Fruit fly (Drosophila melanogaster) whole organism, pupa: Measurements from ENCODE around the gene CG34043.
A peak's percentile ranks its signal among the peaks of the same experiment; 100 is the strongest.

Experiments used
- CG10348 ChIP-seq: fragments of 200-800 bp; sonication (Bioruptor generic); IDR thresholded peaks from 2 replicates; pipeline ENCODE4 v1.3.6; 2022; ENCODE audit warnings: missing biosample characterization, missing genetic modification characterization
- CG12605 ChIP-seq: fragments of 200-800 bp; sonication (Bioruptor generic); IDR thresholded peaks from 2 replicates; pipeline ENCODE4 v1.3.6; 2022; ENCODE audit warnings: missing biosample characterization, missing genetic modification characterization
- CG13204 ChIP-seq: fragments of 200-800 bp; sonication (Bioruptor generic); optimal IDR thresholded peaks from 2 replicates; lab custom pipeline; 2018; ENCODE audit warnings: missing biosample characterization, mild to moderate bottlenecking, missing genetic modification characterization, moderate library complexity
- CG14655 ChIP-seq: fragments of 200-800 bp; sonication (Bioruptor generic); optimal IDR thresholded peaks from 3 replicates; lab custom pipeline; 2017; ENCODE audit warnings: mild to moderate bottlenecking, missing biosample characterization, missing genetic modification reagents, missing genetic modification characterization
- CG15710 ChIP-seq: fragments of 200-800 bp; sonication (Bioruptor generic); optimal IDR thresholded peaks from 2 replicates; lab custom pipeline; 2018; ENCODE audit warnings: missing biosample characterization, mild to moderate bottlenecking, missing genetic modification characterization, moderate library complexity
- CG17806 ChIP-seq: fragments of 200-800 bp; sonication (Bioruptor generic); optimal IDR thresholded peaks from 2 replicates; lab custom pipeline; 2018; ENCODE audit warnings: missing biosample characterization, mild to moderate bottlenecking, missing genetic modification characterization, moderate library complexity
- CG32121 ChIP-seq: fragments of 200-800 bp; sonication (Bioruptor generic); IDR thresholded peaks from 2 replicates; pipeline ENCODE4 v1.3.6; 2022; ENCODE audit warnings: missing biosample characterization, missing genetic modification characterization
- CG34367 ChIP-seq: fragments of 200-800 bp; sonication (Bioruptor generic); optimal IDR thresholded peaks from 2 replicates; lab custom pipeline; 2018; ENCODE audit warnings: missing biosample characterization, mild to moderate bottlenecking, missing genetic modification characterization
- CG4496 ChIP-seq: fragments of 200-800 bp; sonication (Bioruptor generic); IDR thresholded peaks from 3 replicates; pipeline ENCODE4 v1.3.6; 2022; ENCODE audit warnings: missing biosample characterization, missing genetic modification characterization
- CG8159 ChIP-seq: fragments of 200-800 bp; sonication (Bioruptor generic); optimal IDR thresholded peaks from 3 replicates; lab custom pipeline; 2018; ENCODE audit warnings: missing biosample characterization, mild to moderate bottlenecking, missing genetic modification characterization, moderate library complexity
- CG8301 ChIP-seq: fragments of 200-800 bp; sonication (Bioruptor generic); optimal IDR thresholded peaks from 2 replicates; lab custom pipeline; 2018; ENCODE audit warnings: missing biosample characterization, mild to moderate bottlenecking, missing genetic modification characterization
- CG9948 ChIP-seq: fragments of 200-800 bp; sonication (Bioruptor generic); optimal IDR thresholded peaks from 2 replicates; lab custom pipeline; 2018; ENCODE audit warnings: missing biosample characterization, mild to moderate bottlenecking, missing genetic modification characterization, moderate library complexity
- D1 ChIP-seq: fragments of 200-800 bp; sonication (Bioruptor generic); optimal IDR thresholded peaks from 2 replicates; lab custom pipeline; 2018; ENCODE audit warnings: missing biosample characterization, mild to moderate bottlenecking, missing genetic modification characterization, moderate library complexity
- EcR ChIP-seq: fragments of 200-800 bp; sonication (Bioruptor generic); optimal IDR thresholded peaks from 3 replicates; lab custom pipeline; 2019; ENCODE audit warnings: missing biosample characterization, missing genetic modification characterization, mild to moderate bottlenecking, moderate library complexity, missing genetic modification reagents
- Ets98B ChIP-seq: fragments of 200-800 bp; sonication (Bioruptor generic); IDR thresholded peaks from 2 replicates; pipeline ENCODE4 v1.3.6; 2022; ENCODE audit warnings: missing biosample characterization, missing genetic modification characterization
- Pif1A ChIP-seq: fragments of 200-800 bp; sonication (Bioruptor generic); optimal IDR thresholded peaks from 3 replicates; lab custom pipeline; 2016; ENCODE audit warnings: missing biosample characterization, missing genetic modification characterization
- Pif1B ChIP-seq: fragments of 200-800 bp; sonication (Bioruptor generic); optimal IDR thresholded peaks from 3 replicates; lab custom pipeline; 2016; ENCODE audit warnings: missing biosample characterization, missing genetic modification characterization
- Snoo ChIP-seq: fragments of 200-800 bp; sonication (Bioruptor generic); optimal IDR thresholded peaks from 3 replicates; lab custom pipeline; 2017; ENCODE audit warnings: missing biosample characterization, mild to moderate bottlenecking, missing genetic modification characterization, inconsistent platforms
- fd96Ca ChIP-seq: fragments of 200-800 bp; sonication (Bioruptor generic); IDR thresholded peaks from 3 replicates; pipeline ENCODE4 v1.3.6; 2022; ENCODE audit warnings: missing biosample characterization, missing genetic modification characterization
- gl ChIP-seq: fragments of 200-800 bp; sonication (Bioruptor generic); optimal IDR thresholded peaks from 2 replicates; lab custom pipeline; 2018; ENCODE audit warnings: missing biosample characterization, mild to moderate bottlenecking, missing genetic modification characterization
- rn ChIP-seq: fragments of 200-800 bp; sonication (Bioruptor generic); IDR thresholded peaks from 2 replicates; pipeline ENCODE4 v1.3.6; 2022; ENCODE audit warnings: missing biosample characterization, missing genetic modification characterization

Gene CG34043

DNA sequence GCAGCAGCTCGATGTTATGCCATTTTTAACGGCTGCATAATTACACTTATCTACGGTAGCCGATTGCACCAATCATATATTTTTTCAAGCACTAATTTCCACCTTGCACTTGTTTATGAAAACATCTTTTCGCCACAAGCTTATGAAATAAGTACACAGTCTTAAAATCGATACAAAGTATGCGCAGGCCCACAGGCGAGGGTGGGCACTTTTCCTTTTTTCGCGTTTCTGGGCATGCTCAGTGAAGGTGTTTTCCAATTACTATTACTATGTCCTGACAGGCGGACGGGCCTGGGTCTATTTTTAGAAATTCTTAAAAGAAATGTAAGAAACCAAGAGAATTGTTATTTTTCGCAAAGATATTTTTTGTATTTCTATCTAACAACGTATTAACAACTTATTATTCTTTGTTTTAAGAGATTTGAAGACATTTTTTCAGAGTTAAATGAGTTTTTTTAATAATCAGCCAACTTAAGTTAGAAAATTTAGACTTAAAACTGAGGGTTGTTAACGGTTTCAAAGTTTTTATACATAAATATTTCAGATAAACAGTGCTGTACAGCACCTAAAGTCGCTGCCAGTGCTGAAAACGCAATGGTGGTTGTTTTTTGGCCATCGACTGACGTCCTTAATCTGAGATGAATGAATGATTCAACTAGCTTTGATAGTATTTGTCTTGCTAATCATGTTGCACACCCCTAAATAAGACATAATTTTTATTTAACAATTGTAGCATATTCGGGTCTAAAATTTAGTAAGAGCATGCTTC, 30.1 kb upstream of the CG34043 start, which contains the start of gene Cdk5alpha:
Gene Cdk5alpha, minus strand, starts transcription at position 343 of the 769 bp plus-strand sequence.
- TF ChIP-seq rn (no peak), CG32121 (GFP tag; lab: Robert Waterston, UW) (no peak), CG14655 (GFP tag; lab: Kevin White, UChicago) (no peak), CG4496 (no peak), Pif1A (GFP tag; lab: Kevin White, UChicago) (no peak), Snoo (tag; lab: Kevin White, UChicago) (no peak), CG9948 (tag; lab: Kevin White, UChicago) (no peak), D1 (tag; lab: Kevin White, UChicago) (no peak), CG8159 (tag; lab: Kevin White, UChicago) (no peak), CG8301 (tag; lab: Kevin White, UChicago) (no peak), CG34367 (tag; lab: Kevin White, UChicago) (no peak), fd96Ca (GFP tag; lab: Robert Waterston, UW) (no peak), CG13204 (no peak), Pif1B (GFP tag; lab: Kevin White, UChicago) (no peak), gl (tag; lab: Kevin White, UChicago) (no peak), CG15710 (tag; lab: Kevin White, UChicago) (no peak), CG10348 (GFP tag; lab: Robert Waterston, UW) (no peak)

DNA sequence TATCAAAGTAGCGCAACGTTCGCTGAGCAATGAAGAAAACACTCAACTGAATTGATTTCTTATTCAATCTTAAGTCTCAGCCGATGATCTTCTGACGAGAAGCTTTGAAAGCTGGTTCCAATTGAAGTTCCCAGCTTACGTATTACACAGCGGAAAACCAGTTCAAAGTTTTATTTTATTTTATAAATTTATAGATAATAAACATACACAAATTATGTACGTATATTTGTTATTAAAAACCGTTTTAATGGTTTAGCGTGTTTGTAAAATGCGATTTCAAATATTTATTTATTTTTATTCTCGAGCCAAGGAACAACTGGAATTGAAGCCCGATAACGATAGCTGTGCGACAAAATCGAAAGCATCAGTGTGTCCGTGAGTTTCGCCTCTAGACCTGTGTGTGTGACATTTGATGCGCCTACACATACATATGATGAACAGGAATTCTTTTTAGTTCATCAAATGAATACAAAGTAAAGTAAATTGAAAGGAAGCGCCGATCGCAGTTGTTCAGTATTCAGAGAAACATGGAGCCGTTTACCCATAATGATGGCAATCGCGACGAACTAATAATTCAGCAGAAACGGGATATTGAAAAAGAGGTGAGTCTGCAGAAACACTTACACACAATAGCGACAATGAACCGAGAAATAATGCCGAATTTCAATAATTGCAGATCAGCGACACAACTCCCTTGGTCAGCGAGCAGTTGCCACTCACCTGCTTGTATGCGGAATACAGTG, 26.0 kb upstream of the CG34043 start, which contains the start of the genes CG5390 and CG4968:
Gene CG5390, minus strand, starts transcription at position 77 of the 743 bp plus-strand sequence.
Gene CG4968, plus strand, starts transcription at position 405 of the 743 bp plus-strand sequence.
- TF ChIP-seq CG4496: peak; percentile 78; the same call in 2 of the 3 replicates
- TF ChIP-seq rn: peak; percentile 55; the same call in 1 of the 2 replicates
- TF ChIP-seq CG8159 (tag; lab: Kevin White, UChicago): no peak
- peak; percentile 69 for TF ChIP-seq CG34367 (tag; lab: Kevin White, UChicago)
- TF ChIP-seq Snoo (tag; lab: Kevin White, UChicago): peak; percentile 68
- TF ChIP-seq CG15710 (tag; lab: Kevin White, UChicago): peak; percentile 81
- peak; percentile 79 for TF ChIP-seq CG17806
- peak; percentile 2 for TF ChIP-seq EcR
- peak; percentile 81; the same call in 1 of the 2 replicates for TF ChIP-seq Ets98B (GFP tag; lab: Robert Waterston, UW)
- peak; percentile 67 for TF ChIP-seq CG9948 (tag; lab: Kevin White, UChicago)
- TF ChIP-seq gl (tag; lab: Kevin White, UChicago): peak; percentile 29
- TF ChIP-seq CG8301 (tag; lab: Kevin White, UChicago): peak; percentile 70
- peak; percentile 71 for TF ChIP-seq Pif1B (GFP tag; lab: Kevin White, UChicago)
- peak; percentile 87 for TF ChIP-seq CG32121 (GFP tag; lab: Robert Waterston, UW)
- no peak for TF ChIP-seq Pif1A (GFP tag; lab: Kevin White, UChicago)
- TF ChIP-seq CG14655 (GFP tag; lab: Kevin White, UChicago): no peak
- no peak; the same call in none of the 2 replicates for TF ChIP-seq CG12605
- TF ChIP-seq, all 21 proteins: peak for 13

DNA sequence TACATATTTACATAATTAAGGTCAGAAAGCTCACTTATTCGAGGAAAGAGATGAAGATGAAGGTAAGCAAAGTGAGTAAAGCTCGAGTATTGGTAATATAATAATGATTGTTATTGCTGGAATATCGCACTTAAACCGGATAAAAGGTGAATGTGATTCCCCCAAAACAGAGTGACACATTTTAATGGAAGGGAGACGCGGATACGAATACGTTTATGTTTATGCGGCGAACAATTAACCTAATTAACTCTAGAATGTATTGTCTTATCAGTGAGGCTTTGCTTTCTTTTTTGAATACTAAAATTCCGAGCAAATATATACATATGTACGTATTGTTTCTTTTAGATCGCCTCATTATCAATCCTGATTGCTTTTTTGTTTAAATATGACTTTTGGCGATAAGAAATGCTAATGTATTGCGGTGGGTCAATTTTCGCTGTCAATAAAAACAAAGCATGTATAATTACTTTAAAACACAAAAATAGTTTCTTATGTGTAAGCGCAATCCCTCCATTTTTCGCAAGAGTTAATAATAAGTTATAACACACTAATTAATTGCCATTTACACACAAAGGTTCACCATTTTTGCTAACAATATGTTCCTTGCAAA, 25.0 kb upstream of the CG34043 start:
- TF ChIP-seq CG8159 (tag; lab: Kevin White, UChicago) (no peak), CG32121 (GFP tag; lab: Robert Waterston, UW) (no peak), gl (tag; lab: Kevin White, UChicago) (no peak), CG10348 (GFP tag; lab: Robert Waterston, UW) (no peak), D1 (tag; lab: Kevin White, UChicago) (no peak), CG34367 (tag; lab: Kevin White, UChicago) (no peak), EcR (no peak), CG4496 (no peak)

DNA sequence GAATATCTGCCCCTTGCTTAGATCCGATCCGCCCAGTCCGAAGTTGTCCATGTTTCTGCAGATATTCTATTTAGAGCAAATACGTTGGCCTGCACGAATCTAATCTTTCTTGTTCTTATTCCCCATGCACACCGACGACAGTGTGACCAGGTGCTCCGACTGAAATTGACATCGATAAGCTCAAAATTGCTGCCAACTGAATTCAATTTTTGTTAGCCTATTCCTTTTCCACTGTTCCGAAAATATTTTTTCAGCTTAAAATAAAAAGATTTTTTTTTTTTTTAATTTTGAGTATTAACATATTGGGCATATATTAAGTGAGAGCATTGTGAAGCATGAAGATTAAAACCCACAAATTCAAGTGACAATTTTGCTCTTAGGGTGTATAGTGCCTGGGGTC, 23.1 kb upstream of the CG34043 start, which contains the start of gene nmd:
Gene nmd, minus strand, starts transcription at position 162 of the 400 bp plus-strand sequence.
- TF ChIP-seq CG34367 (tag; lab: Kevin White, UChicago) (no peak), EcR (no peak), rn (no peak)

DNA sequence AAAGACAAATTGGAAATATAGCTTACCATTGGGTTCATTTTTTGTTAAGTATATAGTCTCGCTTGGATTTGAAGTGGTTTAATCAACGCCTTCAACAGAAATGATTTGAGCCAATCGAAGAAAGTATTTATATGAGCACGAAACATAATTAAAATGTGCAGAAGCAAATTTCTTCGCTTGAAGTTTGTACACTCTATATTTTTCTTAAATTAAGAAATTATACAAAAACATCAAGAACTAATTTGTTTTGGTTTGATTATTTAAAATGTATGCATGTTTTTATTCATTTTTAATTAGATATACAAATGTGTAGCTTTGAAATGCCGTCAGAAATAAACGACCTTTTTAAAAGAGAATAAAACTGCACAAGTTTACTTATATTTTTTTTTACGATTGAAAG, 21.2 kb upstream of the CG34043 start, which contains the start of gene CG13138:
Gene CG13138, minus strand, starts transcription at position 101 of the 400 bp plus-strand sequence.
- TF ChIP-seq CG8159 (tag; lab: Kevin White, UChicago) (no peak), EcR (no peak), D1 (tag; lab: Kevin White, UChicago) (no peak), CG10348 (GFP tag; lab: Robert Waterston, UW) (no peak), CG32121 (GFP tag; lab: Robert Waterston, UW) (no peak), CG8301 (tag; lab: Kevin White, UChicago) (no peak), CG34367 (tag; lab: Kevin White, UChicago) (no peak), Snoo (tag; lab: Kevin White, UChicago) (no peak), CG14655 (GFP tag; lab: Kevin White, UChicago) (no peak), CG15710 (tag; lab: Kevin White, UChicago) (no peak), Pif1A (GFP tag; lab: Kevin White, UChicago) (no peak), gl (tag; lab: Kevin White, UChicago) (no peak), CG12605 (no peak), CG13204 (no peak), fd96Ca (GFP tag; lab: Robert Waterston, UW) (no peak), CG9948 (tag; lab: Kevin White, UChicago) (no peak)
- TF ChIP-seq, all 21 proteins: peak for 0
